Worm (Caenorhabditis elegans) whole organism, mixed stage, embryonic: Measurements from ENCODE around the gene sqv-7.

Source experiments
- M03D4.4 ChIP-seq: sonication (generic microtip); optimal IDR thresholded peaks from 2 replicates; lab custom pipeline; 2017; ENCODE audit warnings: mild to moderate bottlenecking, missing genetic modification characterization, missing compliant biosample characterization
- bed-3 ChIP-seq: fragments of 200-800 bp; sonication (Bioruptor generic); optimal IDR thresholded peaks from 3 replicates; lab custom pipeline; 2018; ENCODE audit warnings: mild to moderate bottlenecking, missing genetic modification characterization, moderate library complexity, missing compliant biosample characterization
- blmp-1 ChIP-seq: fragments of 150-350 bp; optimal IDR thresholded peaks from 2 replicates; lab custom pipeline; 2014; ENCODE audit warnings: missing biosample characterization, missing genetic modification characterization
- ceh-39 ChIP-seq: fragments of 150-350 bp; optimal IDR thresholded peaks from 2 replicates; lab custom pipeline; 2014; ENCODE audit warnings: missing biosample characterization, missing genetic modification characterization
- ceh-43 ChIP-seq: fragments of 200-800 bp; sonication (Bioruptor generic); optimal IDR thresholded peaks from 2 replicates; lab custom pipeline; 2018; ENCODE audit warnings: mild to moderate bottlenecking, missing genetic modification characterization, moderate library complexity, missing compliant biosample characterization
- ceh-83 ChIP-seq: fragments of 200-800 bp; sonication (Bioruptor generic); optimal IDR thresholded peaks from 2 replicates; lab custom pipeline; 2018; ENCODE audit warnings: mild to moderate bottlenecking, missing genetic modification characterization, missing compliant biosample characterization
- drap-1 ChIP-seq: fragments of 200-800 bp; sonication (Bioruptor generic); optimal IDR thresholded peaks from 3 replicates; lab custom pipeline; 2018; ENCODE audit warnings: mild to moderate bottlenecking, missing genetic modification characterization, missing compliant biosample characterization
- elt-1 ChIP-seq: sonication (generic microtip); optimal IDR thresholded peaks from 2 replicates; lab custom pipeline; 2017; ENCODE audit warnings: missing genetic modification characterization, mild to moderate bottlenecking, missing compliant biosample characterization, antibody characterized with exemption, moderate library complexity, borderline replicate concordance; ENCODE audit not compliant: insufficient read depth
- elt-3 ChIP-seq: fragments of 150-350 bp; optimal IDR thresholded peaks from 2 replicates; lab custom pipeline; 2014; ENCODE audit warnings: missing biosample characterization, missing genetic modification characterization
- flh-1 ChIP-seq: fragments of 200-800 bp; sonication (Bioruptor generic); optimal IDR thresholded peaks from 2 replicates; lab custom pipeline; 2018; ENCODE audit warnings: mild to moderate bottlenecking, missing genetic modification characterization, moderate library complexity, missing compliant biosample characterization
- ham-2 ChIP-seq: fragments of 200-800 bp; sonication (Bioruptor generic); optimal IDR thresholded peaks from 2 replicates; lab custom pipeline; 2018; ENCODE audit warnings: mild to moderate bottlenecking, missing genetic modification characterization, missing compliant biosample characterization
- hlh-1 ChIP-seq: fragments of 150-350 bp; optimal IDR thresholded peaks from 2 replicates; lab custom pipeline; 2014; ENCODE audit warnings: missing biosample characterization, missing genetic modification reagents, missing genetic modification characterization
- lin-13 ChIP-seq: fragments of 150-350 bp; optimal IDR thresholded peaks from 2 replicates; lab custom pipeline; 2014; ENCODE audit warnings: missing biosample characterization, missing genetic modification characterization
- lin-32 ChIP-seq: fragments of 200-800 bp; sonication (Bioruptor generic); optimal IDR thresholded peaks from 2 replicates; lab custom pipeline; 2018; ENCODE audit warnings: mild to moderate bottlenecking, missing genetic modification characterization, missing compliant biosample characterization
- lsy-2 ChIP-seq: fragments of 150-350 bp; optimal IDR thresholded peaks from 2 replicates; lab custom pipeline; 2014; ENCODE audit warnings: missing biosample characterization, missing genetic modification characterization
- mep-1 ChIP-seq: fragments of 150-350 bp; optimal IDR thresholded peaks from 2 replicates; lab custom pipeline; 2017; ENCODE audit warnings: missing biosample characterization, missing genetic modification reagents, missing genetic modification characterization, inconsistent platforms
- mls-2 ChIP-seq: sonication (generic microtip); optimal IDR thresholded peaks from 2 replicates; lab custom pipeline; 2016; ENCODE audit warnings: mild to moderate bottlenecking, missing genetic modification characterization, moderate library complexity, missing compliant biosample characterization
- nhr-12 ChIP-seq: fragments of 150-350 bp; optimal IDR thresholded peaks from 2 replicates; lab custom pipeline; 2014; ENCODE audit warnings: missing biosample characterization, missing genetic modification characterization
- nhr-2 ChIP-seq: fragments of 150-350 bp; optimal IDR thresholded peaks from 2 replicates; lab custom pipeline; 2014; ENCODE audit warnings: missing biosample characterization, missing genetic modification characterization
- nhr-237 ChIP-seq: fragments of 150-350 bp; optimal IDR thresholded peaks from 2 replicates; lab custom pipeline; 2014; ENCODE audit warnings: missing biosample characterization, missing genetic modification characterization
- nhr-28 ChIP-seq: fragments of 150-350 bp; optimal IDR thresholded peaks from 2 replicates; lab custom pipeline; 2014; ENCODE audit warnings: missing biosample characterization, missing genetic modification characterization
- nhr-76 ChIP-seq: sonication (generic microtip); optimal IDR thresholded peaks from 2 replicates; lab custom pipeline; 2017; ENCODE audit warnings: missing biosample characterization, missing genetic modification characterization
- pha-4 ChIP-seq: fragments of 150-350 bp; optimal IDR thresholded peaks from 2 replicates; lab custom pipeline; 2018; ENCODE audit warnings: missing biosample characterization, missing genetic modification reagents, missing genetic modification characterization
- sem-2 ChIP-seq: fragments of 200-800 bp; sonication (Bioruptor generic); optimal IDR thresholded peaks from 2 replicates; lab custom pipeline; 2018; ENCODE audit warnings: mild to moderate bottlenecking, missing genetic modification characterization, missing compliant biosample characterization
- snpc-4 ChIP-seq: fragments of 150-350 bp; optimal IDR thresholded peaks from 2 replicates; lab custom pipeline; 2014; ENCODE audit warnings: missing biosample characterization, missing genetic modification characterization
- sptf-1 ChIP-seq: sonication (generic microtip); optimal IDR thresholded peaks from 2 replicates; lab custom pipeline; 2017; ENCODE audit warnings: mild to moderate bottlenecking, missing genetic modification characterization, moderate library complexity, missing compliant biosample characterization
- tbx-8 ChIP-seq: fragments of 200-800 bp; sonication (Bioruptor generic); optimal IDR thresholded peaks from 2 replicates; lab custom pipeline; 2018; ENCODE audit warnings: mild to moderate bottlenecking, missing genetic modification characterization, moderate library complexity, missing compliant biosample characterization
- unc-120 ChIP-seq: sonication (generic microtip); optimal IDR thresholded peaks from 2 replicates; lab custom pipeline; 2017; ENCODE audit warnings: missing genetic modification characterization, missing compliant biosample characterization; ENCODE audit not compliant: poor library complexity, severe bottlenecking
- unc-39 ChIP-seq: fragments of 150-350 bp; optimal IDR thresholded peaks from 2 replicates; lab custom pipeline; 2014; ENCODE audit warnings: missing biosample characterization, missing genetic modification characterization
- unc-62 ChIP-seq: fragments of 150-350 bp; optimal IDR thresholded peaks from 2 replicates; lab custom pipeline; 2014; ENCODE audit warnings: missing biosample characterization, missing genetic modification reagents, missing genetic modification characterization
- zip-8 ChIP-seq: fragments of 150-350 bp; optimal IDR thresholded peaks from 2 replicates; lab custom pipeline; 2014; ENCODE audit warnings: missing biosample characterization, missing genetic modification characterization
- ztf-11 ChIP-seq: fragments of 150-350 bp; optimal IDR thresholded peaks from 2 replicates; lab custom pipeline; 2014; ENCODE audit warnings: missing biosample characterization, missing genetic modification characterization

sqv-7 gene

ce11 chrII:7056328-7056727, 43.8 kb upstream of the sqv-7 start:
- no peak for TF ChIP-seq lsy-2 (tag; lab: Kevin White, UChicago)
- TF ChIP-seq, all 35 proteins: peak for 0

ce11 chrII:7054987-7055386, 42.5 kb upstream of the sqv-7 start, which contains the start of gene ZK1127.3:
Gene ZK1127.3, plus strand, starts transcription at chrII:7055287.
- TF ChIP-seq elt-3 (tag; lab: Kevin White, UChicago) (no peak), nhr-76 (no peak), sem-2 (GFP tag; lab: Kevin White, UChicago) (no peak), hlh-1 (no peak), mep-1 (tag; lab: Kevin White, UChicago) (no peak), lin-13 (tag; lab: Kevin White, UChicago) (no peak), tbx-8 (GFP tag; lab: Kevin White, UChicago) (no peak), ceh-43 (GFP tag; lab: Kevin White, UChicago) (no peak), M03D4.4 (tag; lab: Kevin White, UChicago) (no peak), snpc-4 (tag; lab: Kevin White, UChicago) (no peak)

- TF ChIP-seq elt-3 (tag; lab: Kevin White, UChicago) (no peak), nhr-2 (tag; lab: Kevin White, UChicago) (no peak)
These were observed 41.2 kb upstream of the sqv-7 start, which contains the start of gene ZK1127.4 for ce11 chrII:7053649-7054048. Gene ZK1127.4, plus strand, starts transcription at chrII:7053949.

ce11 chrII:7053001-7053400, 40.5 kb upstream of the sqv-7 start, which contains the start of gene ZK1127.13:
Gene ZK1127.13, plus strand, starts transcription at chrII:7053301.
- TF ChIP-seq mls-2 (tag; lab: Kevin White, UChicago), result no peak
- TF ChIP-seq ceh-43 (GFP tag; lab: Kevin White, UChicago), result no peak
- TF ChIP-seq nhr-76, result no peak
- TF ChIP-seq unc-120, result no peak
- no peak for TF ChIP-seq blmp-1 (tag; lab: Kevin White, UChicago)
- TF ChIP-seq zip-8 (tag; lab: Kevin White, UChicago), result no peak
- no peak for TF ChIP-seq nhr-237 (tag; lab: Kevin White, UChicago)
- TF ChIP-seq, all 35 proteins: peak for 0

DNA sequence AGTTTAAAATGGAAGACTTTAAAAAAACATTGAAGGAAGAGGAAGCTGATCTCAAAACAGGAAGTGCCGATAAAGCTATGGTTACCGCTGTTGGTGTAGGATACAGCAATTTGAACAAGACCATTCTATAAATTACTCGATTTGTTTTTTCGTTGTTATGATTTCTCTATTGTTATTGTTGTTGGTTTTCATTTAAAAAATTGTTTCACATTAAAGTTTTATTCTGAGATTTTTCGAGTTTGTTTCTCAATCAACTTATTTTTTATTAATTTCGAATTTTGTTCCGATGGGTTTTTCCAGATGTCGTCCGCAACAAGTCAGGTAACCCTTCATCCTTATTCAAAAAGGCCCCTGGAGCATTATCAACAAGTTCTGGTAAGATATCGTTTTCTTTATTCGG, 39.3 kb upstream of the sqv-7 start, which contains the start of gene ZK1127.12:
Gene ZK1127.12, plus strand, starts transcription at position 301 of the 400 bp plus-strand sequence.
- TF ChIP-seq blmp-1 (tag; lab: Kevin White, UChicago) (no peak), snpc-4 (tag; lab: Kevin White, UChicago) (no peak), bed-3 (GFP tag; lab: Kevin White, UChicago) (no peak), ceh-39 (tag; lab: Kevin White, UChicago) (no peak), lin-32 (GFP tag; lab: Kevin White, UChicago) (no peak), ham-2 (GFP tag; lab: Kevin White, UChicago) (no peak), ztf-11 (tag; lab: Kevin White, UChicago) (no peak), ceh-43 (GFP tag; lab: Kevin White, UChicago) (no peak), sem-2 (GFP tag; lab: Kevin White, UChicago) (no peak), M03D4.4 (tag; lab: Kevin White, UChicago) (no peak), nhr-12 (tag; lab: Kevin White, UChicago) (no peak), nhr-237 (tag; lab: Kevin White, UChicago) (no peak), elt-1 (no peak), sptf-1 (tag; lab: Kevin White, UChicago) (no peak), ceh-83 (no peak), elt-3 (tag; lab: Kevin White, UChicago) (no peak), lsy-2 (tag; lab: Kevin White, UChicago) (no peak), nhr-28 (tag; lab: Kevin White, UChicago) (no peak)

- TF ChIP-seq ceh-83, result no peak
- peak; percentile 29 for TF ChIP-seq lin-13 (tag; lab: Kevin White, UChicago)
- peak; percentile 14 for TF ChIP-seq pha-4 (tag; lab: Kevin White, UChicago)
- TF ChIP-seq mep-1 (tag; lab: Kevin White, UChicago), result peak; percentile 75
- TF ChIP-seq nhr-237 (tag; lab: Kevin White, UChicago), result peak; percentile 54
- no peak for TF ChIP-seq nhr-76
- TF ChIP-seq ceh-39 (tag; lab: Kevin White, UChicago), result peak; percentile 45
- TF ChIP-seq sptf-1 (tag; lab: Kevin White, UChicago), result no peak
- no peak for TF ChIP-seq flh-1 (GFP tag; lab: Kevin White, UChicago)
- TF ChIP-seq ztf-11 (tag; lab: Kevin White, UChicago), result no peak
- no peak for TF ChIP-seq mls-2 (tag; lab: Kevin White, UChicago)
- TF ChIP-seq lsy-2 (tag; lab: Kevin White, UChicago), result peak; percentile 68
- TF ChIP-seq tbx-8 (GFP tag; lab: Kevin White, UChicago), result no peak
- no peak for TF ChIP-seq unc-39 (tag; lab: Kevin White, UChicago)
- no peak for TF ChIP-seq bed-3 (GFP tag; lab: Kevin White, UChicago)
- no peak for TF ChIP-seq unc-62 (GFP tag; lab: Kevin White, UChicago)
- no peak for TF ChIP-seq unc-120
- no peak for TF ChIP-seq elt-3 (tag; lab: Kevin White, UChicago)
- TF ChIP-seq drap-1 (GFP tag; lab: Kevin White, UChicago), result no peak
These were observed 37.7 kb upstream of the sqv-7 start, which contains the start of the genes tcer-1 and ZK1127.5 for ce11 chrII:7050021-7050722. Gene tcer-1, minus strand, starts transcription at chrII:7050071. Gene ZK1127.5, plus strand, starts transcription at chrII:7050672.
